Worm (Caenorhabditis elegans): ENCODE data around the gene Y55D5A.4.

Y55D5A.4 gene

DNA sequence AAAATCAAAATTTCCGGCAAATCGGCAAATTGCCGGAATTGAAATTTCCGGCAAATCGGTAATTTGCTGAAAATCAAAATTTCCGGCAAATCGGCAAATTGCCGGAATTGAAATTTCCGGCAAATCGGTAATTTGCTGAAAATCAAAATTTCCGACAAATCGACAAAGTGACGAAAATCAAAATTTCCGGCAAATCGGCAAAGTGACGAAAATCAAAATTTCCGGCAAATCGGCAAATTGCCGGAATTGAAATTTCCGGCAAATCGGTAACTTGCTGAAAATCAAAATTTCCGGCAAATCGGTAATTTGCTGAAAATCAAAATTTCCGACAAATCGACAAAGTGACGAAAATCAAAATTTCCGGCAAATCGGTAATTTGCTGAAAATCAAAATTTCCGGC lies 21.8 kb upstream of the Y55D5A.4 start:
- TF ChIP-seq dmd-9 (GFP tag; IDR thresholded peaks at IDR 0.05): peak; percentile 64; the same call in 1 of the 2 replicates
- 0 out of 2 replicates have a peak, but pooled peaks have one; percentile 15 for TF ChIP-seq ceh-44 (GFP tag; IDR thresholded peaks at IDR 0.05)
- peak; percentile 60; the same call in 1 of the 2 replicates for TF ChIP-seq D1046.2 (GFP tag; IDR thresholded peaks at IDR 0.05)

DNA sequence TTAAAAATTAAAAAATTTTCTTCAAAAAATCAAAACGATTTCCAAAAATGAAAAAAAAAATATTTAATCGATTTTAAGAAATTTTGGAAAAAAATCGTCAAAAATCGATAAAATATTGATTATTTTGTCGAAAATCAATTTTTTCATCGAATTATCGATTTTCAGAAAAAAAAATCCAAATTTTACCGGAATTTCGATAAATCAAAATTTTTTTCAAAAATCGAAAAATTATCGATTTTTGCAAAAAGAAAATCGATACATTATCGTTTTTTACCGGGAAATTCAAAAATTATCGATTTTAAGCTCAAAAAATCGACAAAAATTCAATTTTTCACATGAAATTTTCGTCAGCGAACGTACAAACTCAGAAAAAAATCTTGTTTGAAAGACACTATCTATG lies 5.4 kb upstream of the Y55D5A.4 start:
- no peak for TF ChIP-seq unc-130 (GFP tag; optimal IDR thresholded peaks at IDR 0.05)
- no peak for TF ChIP-seq egl-27 (tag; optimal IDR thresholded peaks at IDR 0.05)
- no peak for TF ChIP-seq skn-1 (tag; optimal IDR thresholded peaks at IDR 0.05)
- TF ChIP-seq zfp-2 (tag; optimal IDR thresholded peaks at IDR 0.05): no peak
- no peak for TF ChIP-seq duxl-1 (tag; optimal IDR thresholded peaks at IDR 0.05; ENCODE audit: poor library complexity)
- no peak for TF ChIP-seq zip-11 (GFP tag; IDR thresholded peaks at IDR 0.05)
- peak in 1 of 2 experiments; percentile 9 for TF ChIP-seq unc-62 (GFP tag; optimal IDR thresholded peaks at IDR 0.05 in 1 of 2)
- no peak for TF ChIP-seq unc-62 (tag; optimal IDR thresholded peaks at IDR 0.05)
- TF ChIP-seq nhr-28 (tag; optimal IDR thresholded peaks at IDR 0.05): no peak
- no peak for TF ChIP-seq ztf-7 (tag; optimal IDR thresholded peaks at IDR 0.05)
- peak; percentile 88 for TF ChIP-seq ceh-28 (tag; optimal IDR thresholded peaks at IDR 0.05)
- no peak for TF ChIP-seq saeg-2 (GFP tag; IDR thresholded peaks at IDR 0.05)

DNA sequence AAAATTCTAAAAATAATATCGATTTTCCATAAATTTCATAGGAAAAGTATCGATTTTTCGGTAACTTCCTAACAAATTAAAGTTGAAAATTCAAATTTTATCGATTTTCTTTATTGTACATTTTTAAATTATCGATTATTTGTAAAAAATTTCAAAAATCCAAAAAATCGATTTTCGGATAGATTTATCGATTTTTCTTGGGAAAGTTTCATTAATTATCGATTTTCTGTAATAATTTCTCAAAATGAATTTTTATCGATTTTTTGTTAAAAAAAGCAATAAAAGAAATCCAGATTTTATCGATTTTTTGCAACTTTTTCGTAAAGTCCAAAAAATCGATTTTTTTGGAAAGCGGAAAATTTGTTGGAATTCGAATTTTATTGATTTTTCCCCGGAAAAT lies 4.1 kb upstream of the Y55D5A.4 start:
- TF ChIP-seq hlh-11 (tag; optimal IDR thresholded peaks at IDR 0.05) (no peak), snpc-1.2 (GFP tag; IDR thresholded peaks at IDR 0.05) (no peak), ceh-82 (tag; optimal IDR thresholded peaks at IDR 0.05) (no peak), ceh-28 (tag; optimal IDR thresholded peaks at IDR 0.05) (peak; percentile 96), mxl-2 (GFP tag; conservative IDR thresholded peaks at IDR 0.05) (no peak), zfp-2 (tag; optimal IDR thresholded peaks at IDR 0.05) (no peak), mdl-1 (tag; optimal IDR thresholded peaks at IDR 0.05) (no peak)

DNA sequence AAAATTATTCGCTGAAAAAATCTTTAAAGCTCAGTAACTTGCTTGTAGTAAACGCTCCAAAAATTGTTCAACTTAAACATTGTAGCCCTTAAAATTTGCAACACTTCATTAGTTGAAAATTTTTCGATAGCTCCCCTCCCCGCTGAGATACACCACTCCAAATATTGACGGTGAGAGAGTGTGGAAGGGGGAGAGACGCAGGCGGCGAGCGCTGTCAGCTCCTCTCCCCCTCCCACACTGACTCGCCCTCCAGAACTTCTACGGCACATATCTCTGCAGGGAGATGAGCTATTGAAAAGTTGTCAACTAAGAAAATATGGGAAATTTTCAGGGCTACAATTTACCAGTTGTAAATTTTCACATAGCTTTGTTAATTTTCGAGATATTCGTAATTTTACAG lies 2.4 kb upstream of the Y55D5A.4 start:
- no peak for TF ChIP-seq lsy-2 (tag; optimal IDR thresholded peaks at IDR 0.05)
- peak; percentile 36 for TF ChIP-seq set-16 (GFP tag; IDR thresholded peaks at IDR 0.05)
- no peak for TF ChIP-seq lin-1 (GFP tag; IDR thresholded peaks at IDR 0.05)
- TF ChIP-seq unc-62 (GFP tag; optimal IDR thresholded peaks at IDR 0.05 in 1 of 2): peak in 1 of 2 experiments; percentile 79
- TF ChIP-seq unc-62 (tag; optimal IDR thresholded peaks at IDR 0.05): no peak

DNA sequence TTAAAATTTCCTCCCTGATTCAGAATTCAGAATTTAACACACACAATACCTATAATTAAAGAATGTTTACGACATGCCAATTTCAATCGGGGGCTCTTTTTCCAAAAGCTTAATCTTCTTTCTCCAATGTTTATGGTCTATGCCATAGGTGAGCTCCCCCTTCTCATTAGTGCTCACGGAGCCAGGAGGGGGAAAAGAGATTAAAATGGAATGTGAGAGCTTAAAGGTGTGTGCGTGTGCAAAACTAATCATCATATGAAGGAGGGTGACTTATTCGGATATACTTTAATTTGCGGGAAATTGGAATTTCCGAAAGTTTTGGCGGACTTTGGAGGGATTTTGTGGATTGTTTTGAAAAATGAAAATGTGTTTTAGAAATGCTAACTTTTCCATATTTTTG lies 6.8 kb downstream of the Y55D5A.4 start:
- TF ChIP-seq mxl-3 (GFP tag; optimal IDR thresholded peaks at IDR 0.05) (no peak), zfp-3 (GFP tag; conservative IDR thresholded peaks at IDR 0.05) (no peak), hlh-11 (tag; optimal IDR thresholded peaks at IDR 0.05) (no peak), T26A8.4 (GFP tag; IDR thresholded peaks at IDR 0.05) (no peak), nhr-41 (GFP tag; IDR thresholded peaks at IDR 0.05) (no peak), ceh-32 (tag; optimal IDR thresholded peaks at IDR 0.05; ENCODE audit: poor library complexity) (no peak), mes-2 (tag; optimal IDR thresholded peaks at IDR 0.05; ENCODE audit: poor library complexity, severe bottlenecking) (no peak), nhr-48 (tag; optimal IDR thresholded peaks at IDR 0.05) (no peak)

DNA sequence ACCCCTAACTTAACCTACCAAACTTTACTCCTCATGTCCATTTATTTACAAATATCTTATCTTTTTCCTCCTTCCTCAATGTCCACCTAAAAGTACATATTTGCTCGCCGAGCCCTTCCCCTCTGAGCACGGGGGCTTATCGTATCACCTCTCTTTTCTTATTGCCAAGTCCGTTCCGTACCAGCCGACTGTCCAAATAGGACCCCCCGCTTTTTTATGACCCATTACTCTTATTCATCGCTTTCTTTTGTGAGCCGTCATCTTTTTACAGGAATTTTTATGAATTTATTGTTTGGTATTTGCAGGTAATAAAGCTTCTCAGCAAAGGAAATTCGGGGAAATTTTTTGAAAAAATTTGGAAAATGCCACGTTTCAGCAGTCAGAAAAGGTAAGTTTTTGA lies 7.7 kb downstream of the Y55D5A.4 start, which contains the start of gene Y55D5A.1:
Gene Y55D5A.1 (plus strand): TSS at position 301 of the 400 bp plus-strand sequence.
- TF ChIP-seq T26A8.4 (GFP tag; IDR thresholded peaks at IDR 0.05) (no peak), aha-1 (tag) (peak; percentile 79)
